Worm (Caenorhabditis elegans) whole organism, late embryonic: ENCODE results near the gene clh-5.

ENCODE experiments used
- C38D4.7 ChIP-seq: fragments of 200-800 bp; sonication (Bioruptor generic); optimal IDR thresholded peaks from 2 replicates; lab custom pipeline; 2018; ENCODE audit warnings: mild to moderate bottlenecking, missing genetic modification characterization, moderate library complexity, missing compliant biosample characterization
- Y22D7AL.16 ChIP-seq: sonication (generic microtip); optimal IDR thresholded peaks from 2 replicates; lab custom pipeline; 2016; ENCODE audit warnings: missing genetic modification characterization, missing compliant biosample characterization
- ceh-18 ChIP-seq: sonication (generic microtip); optimal IDR thresholded peaks from 2 replicates; lab custom pipeline; 2016; ENCODE audit warnings: missing genetic modification characterization, missing compliant biosample characterization
- ceh-45 ChIP-seq: fragments of 200-800 bp; sonication (Bioruptor generic); IDR thresholded peaks from 2 replicates; pipeline ENCODE4 v1.3.6; 2022; ENCODE audit warnings: missing genetic modification reagents, missing genetic modification characterization, missing compliant biosample characterization
- ceh-9 ChIP-seq: sonication (generic microtip); optimal IDR thresholded peaks from 2 replicates; lab custom pipeline; 2016; ENCODE audit warnings: mild to moderate bottlenecking, missing genetic modification characterization, inconsistent platforms, missing compliant biosample characterization
- che-1 ChIP-seq: sonication (generic microtip); optimal IDR thresholded peaks from 2 replicates; lab custom pipeline; 2016; ENCODE audit warnings: mild to moderate bottlenecking, missing genetic modification characterization, missing compliant biosample characterization
- dve-1 ChIP-seq: sonication (generic microtip); optimal IDR thresholded peaks from 2 replicates; lab custom pipeline; 2017; ENCODE audit warnings: antibody characterized with exemption, mild to moderate bottlenecking, missing genetic modification characterization, missing compliant biosample characterization
- fkh-10 ChIP-seq: fragments of 150-350 bp; optimal IDR thresholded peaks from 2 replicates; lab custom pipeline; 2014; ENCODE audit warnings: missing biosample characterization, missing genetic modification reagents, missing genetic modification characterization
- mec-3 ChIP-seq: sonication (generic microtip); optimal IDR thresholded peaks from 2 replicates; lab custom pipeline; 2016; ENCODE audit warnings: borderline replicate concordance, missing genetic modification characterization, missing compliant biosample characterization
- nhr-11 ChIP-seq: fragments of 150-350 bp; optimal IDR thresholded peaks from 2 replicates; lab custom pipeline; 2014; ENCODE audit warnings: missing biosample characterization, missing genetic modification characterization
- npax-4 ChIP-seq: sonication (generic microtip); optimal IDR thresholded peaks from 2 replicates; lab custom pipeline; 2016; ENCODE audit warnings: missing genetic modification characterization, missing compliant biosample characterization
- odd-2 ChIP-seq: sonication (generic microtip); optimal IDR thresholded peaks from 2 replicates; lab custom pipeline; 2017; ENCODE audit warnings: antibody characterized with exemption, mild to moderate bottlenecking, missing genetic modification characterization, missing compliant biosample characterization
- sox-2 ChIP-seq: fragments of 200-800 bp; sonication (Bioruptor generic); IDR thresholded peaks from 2 replicates; pipeline ENCODE4 v1.3.6; 2022; ENCODE audit warnings: missing genetic modification reagents, missing genetic modification characterization, missing compliant biosample characterization
- unc-42 ChIP-seq: sonication (generic microtip); optimal IDR thresholded peaks from 2 replicates; lab custom pipeline; 2016; ENCODE audit warnings: missing genotype, missing genetic modification characterization, missing compliant biosample characterization

ce11 chrII:9093584-9093983 is 4.8 kb downstream of the clh-5 start, which contains the start of gene C07H4.1:
- TF ChIP-seq ceh-45 (GFP tag; lab: Robert Waterston, UW), result no peak
- no peak for TF ChIP-seq Y22D7AL.16 (tag; lab: Kevin White, UChicago)
- TF ChIP-seq che-1 (tag; lab: Kevin White, UChicago), result no peak
- TF ChIP-seq ceh-9 (tag; lab: Kevin White, UChicago), result no peak
- no peak for TF ChIP-seq C38D4.7 (GFP tag; lab: Kevin White, UChicago)
- no peak for TF ChIP-seq dve-1 (tag; lab: Kevin White, UChicago)
- TF ChIP-seq odd-2 (tag; lab: Kevin White, UChicago), result no peak
- no peak for TF ChIP-seq sox-2
- no peak for TF ChIP-seq unc-42 (tag; lab: Kevin White, UChicago)
- no peak for TF ChIP-seq npax-4
- no peak for TF ChIP-seq ceh-18
- no peak for TF ChIP-seq mec-3
- no peak for TF ChIP-seq nhr-11
- TF ChIP-seq fkh-10 (GFP tag; lab: Kevin White, UChicago), result no peak
